Worm (Caenorhabditis elegans) whole organism, mixed stage, embryonic: ENCODE results near the gene R07C3.13.
"Not testable (repeated sequence)": the region's sequence is repeated elsewhere in the genome, so short reads cannot be mapped to it uniquely, and the experiment has no call there.

Source experiments
- M03D4.4 ChIP-seq: sonication (generic microtip); optimal IDR thresholded peaks from 2 replicates; lab custom pipeline; 2017; ENCODE audit warnings: mild to moderate bottlenecking, missing genetic modification characterization, missing compliant biosample characterization
- bed-3 ChIP-seq: fragments of 200-800 bp; sonication (Bioruptor generic); optimal IDR thresholded peaks from 3 replicates; lab custom pipeline; 2018; ENCODE audit warnings: mild to moderate bottlenecking, missing genetic modification characterization, moderate library complexity, missing compliant biosample characterization
- blmp-1 ChIP-seq: fragments of 150-350 bp; optimal IDR thresholded peaks from 2 replicates; lab custom pipeline; 2014; ENCODE audit warnings: missing biosample characterization, missing genetic modification characterization
- ces-1 ChIP-seq: fragments of 150-350 bp; optimal IDR thresholded peaks from 2 replicates; lab custom pipeline; 2014; ENCODE audit warnings: missing biosample characterization, missing genetic modification reagents, missing genetic modification characterization
- elt-3 ChIP-seq: fragments of 150-350 bp; optimal IDR thresholded peaks from 2 replicates; lab custom pipeline; 2014; ENCODE audit warnings: missing biosample characterization, missing genetic modification characterization
- mls-2 ChIP-seq: sonication (generic microtip); optimal IDR thresholded peaks from 2 replicates; lab custom pipeline; 2016; ENCODE audit warnings: mild to moderate bottlenecking, missing genetic modification characterization, moderate library complexity, missing compliant biosample characterization
- nhr-237 ChIP-seq: fragments of 150-350 bp; optimal IDR thresholded peaks from 2 replicates; lab custom pipeline; 2014; ENCODE audit warnings: missing biosample characterization, missing genetic modification characterization
- snpc-4 ChIP-seq: fragments of 150-350 bp; optimal IDR thresholded peaks from 2 replicates; lab custom pipeline; 2014; ENCODE audit warnings: missing biosample characterization, missing genetic modification characterization
- sptf-1 ChIP-seq: sonication (generic microtip); optimal IDR thresholded peaks from 2 replicates; lab custom pipeline; 2017; ENCODE audit warnings: mild to moderate bottlenecking, missing genetic modification characterization, moderate library complexity, missing compliant biosample characterization
- unc-120 ChIP-seq: sonication (generic microtip); optimal IDR thresholded peaks from 2 replicates; lab custom pipeline; 2017; ENCODE audit warnings: missing genetic modification characterization, missing compliant biosample characterization; ENCODE audit not compliant: poor library complexity, severe bottlenecking
- unc-39 ChIP-seq: fragments of 150-350 bp; optimal IDR thresholded peaks from 2 replicates; lab custom pipeline; 2014; ENCODE audit warnings: missing biosample characterization, missing genetic modification characterization
- unc-62 ChIP-seq: fragments of 150-350 bp; optimal IDR thresholded peaks from 2 replicates; lab custom pipeline; 2014; ENCODE audit warnings: missing biosample characterization, missing genetic modification reagents, missing genetic modification characterization
- ztf-11 ChIP-seq: fragments of 150-350 bp; optimal IDR thresholded peaks from 2 replicates; lab custom pipeline; 2014; ENCODE audit warnings: missing biosample characterization, missing genetic modification characterization

DNA sequence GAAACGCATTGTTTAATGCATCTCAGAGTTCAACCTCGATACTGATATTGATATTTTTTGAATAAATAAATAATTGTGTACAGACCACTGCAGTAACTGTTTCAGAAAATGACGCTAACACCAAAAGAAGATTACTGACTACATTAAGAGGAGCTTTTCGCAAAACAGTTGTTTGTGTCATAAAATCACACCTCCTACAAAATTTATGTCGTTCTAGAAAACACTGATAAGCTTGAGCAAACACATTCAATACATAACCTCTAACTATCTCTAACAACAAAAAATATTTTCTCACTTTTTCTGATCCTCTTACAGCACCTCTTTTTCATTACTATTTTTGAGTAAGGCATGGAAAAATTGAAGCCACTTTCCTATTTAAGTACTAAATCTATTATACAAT, 27.4 kb upstream of the R07C3.13 start, which contains the start of gene fbxc-7:
- not testable (repeated sequence) for TF ChIP-seq unc-39; snpc-4 (tag; lab: Kevin White, UChicago); blmp-1 (tag; lab: Kevin White, UChicago); mls-2 (tag; lab: Kevin White, UChicago); M03D4.4 (tag; lab: Kevin White, UChicago); nhr-237 (tag; lab: Kevin White, UChicago); ztf-11 (tag; lab: Kevin White, UChicago); elt-3 (tag; lab: Kevin White, UChicago); unc-120; unc-62 (GFP tag; lab: Kevin White, UChicago); sptf-1 (tag; lab: Kevin White, UChicago); bed-3 (GFP tag; lab: Kevin White, UChicago); ces-1
